Fruit fly (Drosophila melanogaster): ENCODE results near the gene dob.

- TF ChIP-seq Hr38 (GFP tag; optimal IDR thresholded peaks at IDR 0.05), result no peak
- TF ChIP-seq CG1621 (tag; optimal IDR thresholded peaks at IDR 0.05), result peak; percentile 98
- peak; percentile 91 for TF ChIP-seq fd59A (GFP tag; optimal IDR thresholded peaks at IDR 0.05)
- peak; percentile 94 for TF ChIP-seq CG11762 (GFP tag; optimal IDR thresholded peaks at IDR 0.05; ENCODE audit: insufficient read depth)
- peak; percentile 34 for TF ChIP-seq Hr39 (GFP tag; optimal IDR thresholded peaks at IDR 0.05)
- peak; percentile 86 for TF ChIP-seq pdm3 (GFP tag; optimal IDR thresholded peaks at IDR 0.05)
- TF ChIP-seq lz (GFP tag; optimal IDR thresholded peaks at IDR 0.05), result peak; percentile 28
- TF ChIP-seq ss (GFP tag; optimal IDR thresholded peaks at IDR 0.05), result peak; percentile 100
- TF ChIP-seq CG32006 (GFP tag; optimal IDR thresholded peaks at IDR 0.05), result peak; percentile 85
- TF ChIP-seq Eip78C (GFP tag), result peak; percentile 91
Measured at dm6 chrX:15069417-15069896, 2.6 kb downstream of the dob start.

Data from whole organism, prepupa.